Fruit fly (Drosophila melanogaster): ENCODE measurements around the gene PolE1.

Gene PolE1

dm6 chr3R:23326292-23326691, 21.6 kb upstream of the PolE1 start (continued):
- TF ChIP-seq Camta (GFP tag; optimal IDR thresholded peaks at IDR 0.05) = peak; percentile 81
- peak; percentile 83 for TF ChIP-seq CG7786 (GFP tag; optimal IDR thresholded peaks at IDR 0.05)
- TF ChIP-seq Xbp1 (GFP tag; optimal IDR thresholded peaks at IDR 0.05) = peak; percentile 85
- TF ChIP-seq Tbp (GFP tag; optimal IDR thresholded peaks at IDR 0.05) = no peak
- TF ChIP-seq sqz (GFP tag; optimal IDR thresholded peaks at IDR 0.05) = peak; percentile 40
- peak; percentile 77 for TF ChIP-seq CG18764 (GFP tag; optimal IDR thresholded peaks at IDR 0.05)
- TF ChIP-seq Doc2 (GFP tag; IDR thresholded peaks at IDR 0.05) = no peak
- peak; percentile 50 for TF ChIP-seq NFAT (GFP tag; IDR thresholded peaks at IDR 0.05)
- no peak; the same call in 1 of the 2 replicates for TF ChIP-seq Lim3 (GFP tag; IDR thresholded peaks at IDR 0.05)
- TF ChIP-seq lab (GFP tag; optimal IDR thresholded peaks at IDR 0.05) = peak; percentile 88
- peak; percentile 71; the same call in 1 of the 2 replicates for TF ChIP-seq CG14667 (GFP tag; IDR thresholded peaks at IDR 0.05)
- TF ChIP-seq lola (GFP tag; optimal IDR thresholded peaks at IDR 0.05) = peak in 1 of 3 experiments; percentile 93
- TF ChIP-seq CG18011 (GFP tag; optimal IDR thresholded peaks at IDR 0.05) = peak; percentile 31
- TF ChIP-seq so (GFP tag; IDR thresholded peaks at IDR 0.05) = peak; percentile 71; the same call in 2 of the 3 replicates
- no peak for TF ChIP-seq Dfd (GFP tag; optimal IDR thresholded peaks at IDR 0.05)
- TF ChIP-seq sima (GFP tag; optimal IDR thresholded peaks at IDR 0.05) = peak; percentile 30
- peak; percentile 47 for TF ChIP-seq CG31365 (tag; optimal IDR thresholded peaks at IDR 0.05)
- peak; percentile 59 for TF ChIP-seq gsb (GFP tag; IDR thresholded peaks at IDR 0.05)
- TF ChIP-seq CG11504 (tag; optimal IDR thresholded peaks at IDR 0.05) = peak; percentile 86
- TF ChIP-seq CG7963 (GFP tag; IDR thresholded peaks at IDR 0.05; ENCODE audit: partially characterized antibody) = no peak
- peak; percentile 86 for TF ChIP-seq CG8388 (GFP tag; optimal IDR thresholded peaks at IDR 0.05)
- no peak for TF ChIP-seq prd (optimal IDR thresholded peaks at IDR 0.05)
- TF ChIP-seq prd (GFP tag; IDR thresholded peaks at IDR 0.05) = peak; percentile 87
- no peak for TF ChIP-seq Dp (GFP tag; optimal IDR thresholded peaks at IDR 0.05)
- no peak for TF ChIP-seq CG4360 (GFP tag; IDR thresholded peaks at IDR 0.05)
- TF ChIP-seq dan (GFP tag; IDR thresholded peaks at IDR 0.05) = peak; percentile 65
- TF ChIP-seq pb (GFP tag; optimal IDR thresholded peaks at IDR 0.05) = peak; percentile 85
- peak; percentile 82 for TF ChIP-seq CG13624 (GFP tag; optimal IDR thresholded peaks at IDR 0.05)
- peak; percentile 93 for TF ChIP-seq CG10979 (tag; optimal IDR thresholded peaks at IDR 0.05)
- peak; percentile 81 for TF ChIP-seq onecut (GFP tag; IDR thresholded peaks at IDR 0.05)
- peak; percentile 77 for TF ChIP-seq cato (GFP tag; optimal IDR thresholded peaks at IDR 0.05; ENCODE audit: borderline replicate concordance)
- TF ChIP-seq pan (optimal IDR thresholded peaks at IDR 0.05) = no peak
- peak in 1 of 2 experiments; percentile 81 for TF ChIP-seq pan (GFP tag; optimal IDR thresholded peaks at IDR 0.05 in 1 of 2, IDR thresholded peaks at IDR 0.05 in 1 of 2)
- TF ChIP-seq ssp (GFP tag; IDR thresholded peaks at IDR 0.05) = peak; percentile 69
- TF ChIP-seq Bdp1 (GFP tag; optimal IDR thresholded peaks at IDR 0.05) = peak; percentile 74
- TF ChIP-seq sug (tag; optimal IDR thresholded peaks at IDR 0.05) = no peak
- TF ChIP-seq Mad (GFP tag; optimal IDR thresholded peaks at IDR 0.05) = peak; percentile 75
- peak; percentile 78 for TF ChIP-seq CG4707 (GFP tag; optimal IDR thresholded peaks at IDR 0.05)
- TF ChIP-seq tin (GFP tag; optimal IDR thresholded peaks at IDR 0.05) = peak; percentile 89
- TF ChIP-seq gsb-n (tag; optimal IDR thresholded peaks at IDR 0.05) = peak; percentile 88
- TF ChIP-seq Sox102F (GFP tag; optimal IDR thresholded peaks at IDR 0.05) = peak; percentile 78
- peak; percentile 73; the same call in 2 of the 3 replicates for TF ChIP-seq CG7357 (GFP tag; IDR thresholded peaks at IDR 0.05)
- peak; percentile 69; the same call in 2 of the 3 replicates for TF ChIP-seq CG11560 (tag; IDR thresholded peaks at IDR 0.05)
- peak; percentile 96 for TF ChIP-seq CG1603 (tag; optimal IDR thresholded peaks at IDR 0.05)
- TF ChIP-seq sr (GFP tag; IDR thresholded peaks at IDR 0.05) = no peak; the same call in 2 of the 3 replicates
- 0 out of 3 replicates have a peak, but pooled peaks have one; percentile 47 for TF ChIP-seq gce (GFP tag; IDR thresholded peaks at IDR 0.05)
- no peak for TF ChIP-seq CG13287 (GFP tag; IDR thresholded peaks at IDR 0.05; ENCODE audit: partially characterized antibody)
- peak; percentile 69 for TF ChIP-seq esg (GFP tag; conservative IDR thresholded peaks at IDR 0.05)
- TF ChIP-seq CG18619 (GFP tag; optimal IDR thresholded peaks at IDR 0.05) = peak; percentile 69
- TF ChIP-seq CG1647 (GFP tag; optimal IDR thresholded peaks at IDR 0.05) = peak; percentile 84
- TF ChIP-seq Sin3A (optimal IDR thresholded peaks at IDR 0.05) = no peak
- TF ChIP-seq Fer1 (GFP tag; optimal IDR thresholded peaks at IDR 0.05) = peak; percentile 77
